Fruit fly (Drosophila melanogaster) whole organism, embryonic: ENCODE measurements around the gene CG34303.

Experiments
- Adf1 ChIP-seq: fragments of 200-800 bp; sonication (Bioruptor generic); IDR thresholded peaks from 2 replicates; pipeline ENCODE4 v1.3.6; 2022; ENCODE audit warnings: missing biosample characterization, missing genetic modification characterization
- CG10267 ChIP-seq: fragments of 200-800 bp; sonication (Bioruptor generic); optimal IDR thresholded peaks from 2 replicates; lab custom pipeline; 2018; ENCODE audit warnings: missing biosample characterization, mild to moderate bottlenecking, missing genetic modification characterization, moderate library complexity
- CG10321 ChIP-seq: fragments of 200-800 bp; sonication (Bioruptor generic); IDR thresholded peaks from 2 replicates; pipeline ENCODE4 v1.3.6; 2022; ENCODE audit warnings: missing biosample characterization, missing genetic modification characterization
- CG17385 ChIP-seq: fragments of 200-800 bp; sonication (Bioruptor generic); optimal IDR thresholded peaks from 3 replicates; lab custom pipeline; 2018; ENCODE audit warnings: missing biosample characterization, mild to moderate bottlenecking, missing genetic modification characterization
- CG2120 ChIP-seq: fragments of 200-800 bp; sonication (Bioruptor generic); optimal IDR thresholded peaks from 3 replicates; lab custom pipeline; 2016; ENCODE audit warnings: missing biosample characterization, missing genetic modification characterization
- CG30020 ChIP-seq: fragments of 200-800 bp; optimal IDR thresholded peaks from 2 replicates; lab custom pipeline; 2019; ENCODE audit warnings: missing biosample characterization, mild to moderate bottlenecking, missing genetic modification characterization, moderate library complexity
- CG30431 ChIP-seq: fragments of 200-800 bp; sonication (Bioruptor generic); optimal IDR thresholded peaks from 2 replicates; lab custom pipeline; 2017; ENCODE audit warnings: missing biosample characterization, missing genetic modification characterization
- CG7928 ChIP-seq: fragments of 200-800 bp; sonication (Bioruptor generic); optimal IDR thresholded peaks from 2 replicates; lab custom pipeline; 2017; ENCODE audit warnings: missing biosample characterization, mild to moderate bottlenecking, missing genetic modification characterization
- CG9437 ChIP-seq: fragments of 200-800 bp; sonication (Bioruptor generic); optimal IDR thresholded peaks from 2 replicates; lab custom pipeline; 2018; ENCODE audit warnings: missing biosample characterization, mild to moderate bottlenecking, missing genetic modification characterization
- Dll ChIP-seq: fragments of 200-800 bp; sonication (Bioruptor generic); IDR thresholded peaks from 4 replicates; pipeline ENCODE4 v1.3.6; 2022; ENCODE audit warnings: missing biosample characterization, missing genetic modification characterization; ENCODE audit not compliant: partially characterized antibody
- Ets97D ChIP-seq: fragments of 200-800 bp; sonication (Bioruptor generic); optimal IDR thresholded peaks from 3 replicates; lab custom pipeline; 2016; ENCODE audit warnings: missing biosample characterization, missing genetic modification characterization
- Lhr ChIP-seq: fragments of 200-800 bp; sonication (Bioruptor generic); optimal IDR thresholded peaks from 3 replicates; lab custom pipeline; 2017; ENCODE audit warnings: mild to moderate bottlenecking, missing biosample characterization, missing genetic modification reagents, missing genetic modification characterization
- Med ChIP-seq: fragments of 200-800 bp; sonication (Bioruptor generic); peaks from one replicate; lab custom pipeline; 2016; ENCODE audit warnings: missing biosample characterization, missing genetic modification characterization, mild to moderate bottlenecking, inconsistent platforms, moderate library complexity
- Meics ChIP-seq: fragments of 200-800 bp; sonication (Bioruptor generic); optimal IDR thresholded peaks from 2 replicates; lab custom pipeline; 2017; ENCODE audit warnings: missing biosample characterization, mild to moderate bottlenecking, missing genetic modification characterization
- Myb ChIP-seq: fragments of 200-800 bp; sonication (Bioruptor generic); optimal IDR thresholded peaks from 2 replicates; lab custom pipeline; 2016; ENCODE audit warnings: missing biosample characterization, missing genetic modification characterization
- Pdp1 ChIP-seq, 2 experiments: fragments of 200-800 bp; sonication (Bioruptor generic); optimal IDR thresholded peaks; 3 replicates each; lab custom pipeline; 2016; ENCODE audit warnings: missing biosample characterization in 2 of 2, missing genetic modification characterization in 2 of 2, mild to moderate bottlenecking in 1 of 2, moderate library complexity in 1 of 2
- Trl ChIP-seq, 3 experiments: fragments of >200 bp in 2 of 3; fragments of 200-800 bp in 1 of 3; sonication (Bioruptor generic) in 1 of 3; optimal IDR thresholded peaks; 2 replicates in 1 of 3; 3 replicates in 2 of 3; lab custom pipeline; 2016 to 2017; ENCODE audit warnings: missing biosample characterization in 1 of 3, missing genetic modification characterization in 1 of 3
- abd-A ChIP-seq: fragments of 200-800 bp; sonication (Bioruptor generic); optimal IDR thresholded peaks from 3 replicates; lab custom pipeline; 2019; ENCODE audit warnings: missing biosample characterization, mild to moderate bottlenecking, missing genetic modification characterization, moderate library complexity
- bcd ChIP-seq: fragments of 200-800 bp; sonication (Bioruptor generic); optimal IDR thresholded peaks from 2 replicates; lab custom pipeline; 2017; ENCODE audit warnings: missing biosample characterization, mild to moderate bottlenecking, missing genetic modification characterization
- bigmax ChIP-seq: fragments of 200-800 bp; sonication (Bioruptor generic); optimal IDR thresholded peaks from 2 replicates; lab custom pipeline; 2018; ENCODE audit warnings: missing biosample characterization, mild to moderate bottlenecking, missing genetic modification characterization
- cad ChIP-seq: fragments of >200 bp; optimal IDR thresholded peaks from 2 replicates; lab custom pipeline; 2017; ENCODE audit warnings: missing biosample characterization, missing genetic modification characterization
- cg ChIP-seq: fragments of 200-800 bp; sonication (Bioruptor generic); optimal IDR thresholded peaks from 3 replicates; lab custom pipeline; 2019; ENCODE audit warnings: missing biosample characterization, mild to moderate bottlenecking, missing genetic modification characterization, moderate library complexity
- chinmo ChIP-seq: fragments of 200-800 bp; sonication (Bioruptor generic); IDR thresholded peaks from 4 replicates; pipeline ENCODE4 v1.3.6; 2022; ENCODE audit warnings: missing biosample characterization, missing genetic modification characterization; ENCODE audit not compliant: partially characterized antibody
- disco-r ChIP-seq: fragments of 200-800 bp; sonication (Bioruptor generic); optimal IDR thresholded peaks from 2 replicates; lab custom pipeline; 2016; ENCODE audit warnings: missing biosample characterization, missing genetic modification characterization
- dysf ChIP-seq: fragments of 200-800 bp; sonication (Bioruptor generic); IDR thresholded peaks from 3 replicates; pipeline ENCODE4 v1.3.6; 2022; ENCODE audit warnings: missing biosample characterization, missing genetic modification characterization
- en ChIP-seq: fragments of 200-800 bp; sonication (Bioruptor generic); optimal IDR thresholded peaks from 2 replicates; lab custom pipeline; 2016; ENCODE audit warnings: missing biosample characterization, missing genetic modification characterization
- eve ChIP-seq, 2 experiments: fragments of >200 bp; optimal IDR thresholded peaks; 2 replicates each; lab custom pipeline; 2017; ENCODE audit warnings: missing biosample characterization in 2 of 2, missing genetic modification characterization in 2 of 2
- fu2 ChIP-seq: fragments of 200-800 bp; sonication (Bioruptor generic); optimal IDR thresholded peaks from 2 replicates; lab custom pipeline; 2016; ENCODE audit warnings: missing biosample characterization, missing genetic modification characterization
- insv ChIP-seq, 2 experiments: fragments of 200-800 bp; sonication (Bioruptor generic); optimal IDR thresholded peaks; 3 replicates each; lab custom pipeline; 2016 to 2018; ENCODE audit warnings: missing biosample characterization in 2 of 2, missing genetic modification characterization in 2 of 2
- jigr1 ChIP-seq: fragments of 200-800 bp; sonication (Bioruptor generic); IDR thresholded peaks from 3 replicates; pipeline ENCODE4 v1.3.6; 2022; ENCODE audit warnings: missing biosample characterization, missing genetic modification characterization
- jumu ChIP-seq: fragments of 200-800 bp; sonication (Bioruptor generic); optimal IDR thresholded peaks from 3 replicates; lab custom pipeline; 2016; ENCODE audit warnings: missing biosample characterization, missing genetic modification characterization
- kah ChIP-seq: fragments of 200-800 bp; sonication (Bioruptor generic); optimal IDR thresholded peaks from 2 replicates; lab custom pipeline; 2018; ENCODE audit warnings: missing biosample characterization, mild to moderate bottlenecking, missing genetic modification characterization
- lov ChIP-seq, 2 experiments: fragments of 200-800 bp in 1 of 2; fragments of >200 bp in 1 of 2; sonication (Bioruptor generic) in 1 of 2; IDR thresholded peaks in 1 of 2; optimal IDR thresholded peaks in 1 of 2; 2 replicates in 1 of 2; 3 replicates in 1 of 2; pipeline versions ENCODE4 v1.3.6 to Lab custom; 2017 to 2022; ENCODE audit warnings: missing biosample characterization in 1 of 2, missing genetic modification characterization in 1 of 2
- nerfin-1 ChIP-seq: fragments of 200-800 bp; sonication (Bioruptor generic); optimal IDR thresholded peaks from 3 replicates; lab custom pipeline; 2019; ENCODE audit warnings: missing biosample characterization, mild to moderate bottlenecking, missing genetic modification characterization, moderate library complexity
- pros ChIP-seq: fragments of 200-800 bp; sonication (Bioruptor generic); optimal IDR thresholded peaks from 3 replicates; lab custom pipeline; 2019; ENCODE audit warnings: missing biosample characterization, mild to moderate bottlenecking, missing genetic modification characterization, moderate library complexity
- psq ChIP-seq: fragments of 200-800 bp; sonication (Bioruptor generic); optimal IDR thresholded peaks from 2 replicates; lab custom pipeline; 2017; ENCODE audit warnings: missing biosample characterization, missing genetic modification characterization
- sd ChIP-seq: fragments of 200-800 bp; sonication (Bioruptor generic); optimal IDR thresholded peaks from 3 replicates; lab custom pipeline; 2018; ENCODE audit warnings: missing biosample characterization, mild to moderate bottlenecking, missing genetic modification characterization, moderate library complexity
- sens ChIP-seq: fragments of 200-800 bp; sonication (Bioruptor generic); peaks from one replicate; lab custom pipeline; 2016; ENCODE audit warnings: missing biosample characterization, missing genetic modification characterization
- sisA ChIP-seq: fragments of 200-800 bp; sonication (Bioruptor generic); IDR thresholded peaks from 2 replicates; pipeline ENCODE4 v1.3.6; 2022; ENCODE audit warnings: missing biosample characterization, missing genetic modification characterization
- sqz ChIP-seq: fragments of 200-800 bp; sonication (Bioruptor generic); optimal IDR thresholded peaks from 3 replicates; lab custom pipeline; 2018; ENCODE audit warnings: missing biosample characterization, mild to moderate bottlenecking, missing genetic modification characterization
- tx ChIP-seq: fragments of 200-800 bp; sonication (Bioruptor generic); optimal IDR thresholded peaks from 2 replicates; lab custom pipeline; 2016; ENCODE audit warnings: missing biosample characterization, missing genetic modification characterization
- vvl ChIP-seq: fragments of 200-800 bp; sonication (Bioruptor generic); IDR thresholded peaks from 2 replicates; pipeline ENCODE4 v1.3.6; 2022; ENCODE audit warnings: missing biosample characterization, missing genetic modification characterization
- yki ChIP-seq: fragments of >200 bp; optimal IDR thresholded peaks from 3 replicates; lab custom pipeline; 2018

CG34303 gene

DNA sequence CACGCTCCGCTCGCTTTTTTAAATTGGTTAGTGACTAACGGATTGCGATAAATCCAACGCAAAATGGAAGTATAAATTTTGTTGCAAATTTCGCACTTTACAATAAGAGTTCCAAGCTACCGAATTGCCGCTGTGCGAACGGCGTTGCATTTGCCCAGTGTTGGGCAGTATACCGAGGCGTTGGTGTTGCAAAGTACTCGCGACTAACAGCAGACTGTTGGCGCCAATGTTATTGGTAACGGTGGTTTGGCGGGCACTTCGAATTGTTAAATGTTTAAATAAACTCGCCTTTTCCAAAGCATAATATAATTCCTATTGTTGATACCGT lies 17.4 kb downstream of the CG34303 start (continued):
- TF ChIP-seq jigr1 (no peak), Myb (peak; percentile 68), cad (no peak), CG2120 (GFP tag; lab: Kevin White, UChicago) (peak; percentile 81), Lhr (GFP tag; lab: Kevin White, UChicago) (peak; percentile 37), dysf (GFP tag; lab: Robert Waterston, UW) (0 out of 3 replicates have a peak, but pooled peaks have one; percentile 27), bcd (no peak), jumu (GFP tag; lab: Kevin White, UChicago) (peak; percentile 44), sens (peak; percentile 77), Ets97D (GFP tag; lab: Kevin White, UChicago) (peak; percentile 68), Pdp1 (GFP tag; optimal IDR thresholded peaks at IDR 0.05; lab: Kevin White, UChicago) (peak in 1 of 2 experiments; percentile 42), abd-A (tag; lab: Kevin White, UChicago) (no peak), yki (no peak), CG10267 (tag; lab: Kevin White, UChicago) (peak; percentile 94)

DNA sequence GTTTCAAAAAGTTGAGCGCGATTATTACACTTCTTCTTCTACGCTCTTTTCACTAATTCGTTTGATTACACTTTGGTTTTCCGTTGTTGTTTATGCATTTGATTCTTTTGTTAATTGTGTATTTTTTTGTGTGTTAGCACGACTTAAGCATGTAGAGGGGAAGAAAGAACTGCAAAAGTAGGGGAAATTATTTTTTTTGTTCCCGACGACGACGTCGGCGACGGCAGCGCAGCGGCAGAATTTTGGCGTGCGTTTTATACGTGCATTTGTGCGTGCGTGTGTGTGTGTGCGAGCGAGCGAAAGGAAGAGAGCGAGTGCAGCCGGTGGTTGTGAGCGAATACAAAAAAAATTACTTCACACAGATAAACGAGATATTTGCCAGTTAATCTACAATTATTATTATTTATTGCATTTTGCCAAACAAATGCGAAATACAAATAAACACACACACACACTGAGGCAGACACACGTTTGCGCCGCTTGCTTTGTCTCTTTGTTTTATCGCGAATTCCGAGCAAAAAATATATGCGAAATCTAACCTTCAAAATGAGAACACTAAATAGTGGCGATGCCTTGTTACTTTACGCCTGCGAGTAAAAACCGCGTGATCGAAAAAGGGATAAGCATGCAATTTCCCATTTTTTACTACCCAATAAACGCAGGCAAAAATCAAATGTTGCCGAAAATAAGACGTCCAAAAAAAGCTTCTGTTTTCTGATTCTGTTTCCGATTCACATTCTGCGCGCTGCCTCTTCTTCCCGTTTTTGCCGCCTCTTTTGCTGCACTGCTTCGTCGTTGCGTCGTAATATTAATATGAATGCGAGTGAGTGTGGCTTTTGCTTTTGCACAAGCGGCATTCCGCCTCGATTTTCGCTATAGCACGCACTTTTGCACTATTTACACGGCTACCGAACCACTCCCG lies 18.0 kb downstream of the CG34303 start:
- TF ChIP-seq Adf1 (GFP tag; lab: Robert Waterston, UW) (peak; percentile 84), fu2 (GFP tag; lab: Kevin White, UChicago) (no peak), sisA (GFP tag; lab: Robert Waterston, UW) (no peak), bigmax (peak; percentile 59), vvl (GFP tag; lab: Robert Waterston, UW) (0 out of 2 replicates have a peak, but pooled peaks have one; percentile 10), psq (GFP tag; lab: Kevin White, UChicago) (peak; percentile 72), Dll (GFP tag; lab: Robert Waterston, UW) (0 out of 4 replicates have a peak, but pooled peaks have one; percentile 12), Meics (GFP tag; lab: Kevin White, UChicago) (no peak), pros (GFP tag; lab: Kevin White, UChicago) (peak; percentile 73), disco-r (GFP tag; lab: Kevin White, UChicago) (no peak), CG9437 (GFP tag; lab: Kevin White, UChicago) (peak; percentile 79), chinmo (GFP tag; lab: Robert Waterston, UW) (peak; percentile 79; the same call in 1 of the 4 replicates), CG10321 (0 out of 2 replicates have a peak, but pooled peaks have one; percentile 1), Trl (optimal IDR thresholded peaks at IDR 0.05; lab: Kevin White, UChicago) (peak; percentile 35 to 53), Trl (GFP tag; optimal IDR thresholded peaks at IDR 0.05; lab: Kevin White, UChicago) (no peak), tx (no peak), Pdp1 (GFP tag; optimal IDR thresholded peaks at IDR 0.05; lab: Kevin White, UChicago) (peak in 1 of 2 experiments; percentile 25), lov (optimal IDR thresholded peaks at IDR 0.05; lab: Kevin White, UChicago) (peak; percentile 27), lov (GFP tag; IDR thresholded peaks at IDR 0.05; lab: Robert Waterston, UW) (no peak), en (GFP tag; lab: Kevin White, UChicago) (no peak), insv (GFP tag; optimal IDR thresholded peaks at IDR 0.05; lab: Kevin White, UChicago) (peak in 1 of 2 experiments; percentile 15), eve (GFP tag; optimal IDR thresholded peaks at IDR 0.05; lab: Kevin White, UChicago) (peak in 1 of 2 experiments; percentile 30), nerfin-1 (tag; lab: Kevin White, UChicago) (peak; percentile 58), Med (peak; percentile 33), sd (peak; percentile 47), CG17385 (GFP tag; lab: Kevin White, UChicago) (peak; percentile 79), cg (GFP tag; lab: Kevin White, UChicago) (peak; percentile 73), sqz (GFP tag; lab: Kevin White, UChicago) (peak; percentile 94), CG30431 (no peak), CG7928 (GFP tag; lab: Kevin White, UChicago) (no peak), kah (peak; percentile 86), CG30020 (tag; lab: Kevin White, UChicago) (no peak)
- TF ChIP-seq, all 482 proteins: peak for 21
